Worm (Caenorhabditis elegans) whole organism, L3 larva: ENCODE measurements around the gene C46C2.5.

Source experiments
- R02D3.7 ChIP-seq: fragments of 150-350 bp; optimal IDR thresholded peaks from 2 replicates; lab custom pipeline; 2014; ENCODE audit warnings: missing biosample characterization, missing genetic modification characterization
- ZK546.5 ChIP-seq: sonication (generic microtip); optimal IDR thresholded peaks from 2 replicates; lab custom pipeline; 2017; ENCODE audit warnings: missing biosample characterization, missing genetic modification characterization
- ama-1 ChIP-seq: fragments of 150-350 bp; optimal IDR thresholded peaks from 2 replicates; lab custom pipeline; 2018
- ceh-16 ChIP-seq: sonication (generic microtip); optimal IDR thresholded peaks from 2 replicates; lab custom pipeline; 2017; ENCODE audit warnings: missing biosample characterization, missing genetic modification characterization
- ceh-9 ChIP-seq: sonication (generic microtip); optimal IDR thresholded peaks from 2 replicates; lab custom pipeline; 2018; ENCODE audit warnings: missing biosample characterization, missing genetic modification characterization
- daf-12 ChIP-seq: fragments of 150-350 bp; optimal IDR thresholded peaks from 2 replicates; lab custom pipeline; 2014; ENCODE audit warnings: missing biosample characterization, missing genetic modification reagents, missing genetic modification characterization
- egl-27 ChIP-seq: sonication (generic microtip); optimal IDR thresholded peaks from 4 replicates; lab custom pipeline; 2017; ENCODE audit warnings: missing biosample characterization, missing genetic modification reagents, missing genetic modification characterization
- egl-5 ChIP-seq: fragments of 150-350 bp; optimal IDR thresholded peaks from 2 replicates; lab custom pipeline; 2017; ENCODE audit warnings: missing biosample characterization, missing genetic modification reagents, missing genetic modification characterization, inconsistent platforms
- elt-1 ChIP-seq: fragments of 150-350 bp; optimal IDR thresholded peaks from 2 replicates; lab custom pipeline; 2014; ENCODE audit warnings: missing biosample characterization, missing genetic modification characterization
- elt-2 ChIP-seq: sonication (generic microtip); optimal IDR thresholded peaks from 2 replicates; lab custom pipeline; 2016; ENCODE audit warnings: missing genetic modification reagents, mild to moderate bottlenecking, missing genetic modification characterization, missing compliant biosample characterization
- elt-3 ChIP-seq, 3 experiments: fragments of 150-350 bp in 1 of 3; sonication (generic microtip) in 2 of 3; optimal IDR thresholded peaks; 2 replicates in 2 of 3; 4 replicates in 1 of 3; lab custom pipeline; 2014 to 2017; ENCODE audit warnings: missing biosample characterization in 3 of 3, missing genetic modification characterization in 3 of 3
- fkh-10 ChIP-seq: sonication (generic microtip); optimal IDR thresholded peaks from 2 replicates; lab custom pipeline; 2017; ENCODE audit warnings: missing biosample characterization, missing genetic modification reagents, missing genetic modification characterization
- fkh-2 ChIP-seq: fragments of 150-350 bp; optimal IDR thresholded peaks from 2 replicates; lab custom pipeline; 2014; ENCODE audit warnings: missing biosample characterization, missing genetic modification reagents, missing genetic modification characterization
- fos-1 ChIP-seq: fragments of 150-350 bp; optimal IDR thresholded peaks from 2 replicates; lab custom pipeline; 2014; ENCODE audit warnings: missing biosample characterization, missing genetic modification characterization
- hmg-11 ChIP-seq: sonication (generic microtip); optimal IDR thresholded peaks from 2 replicates; lab custom pipeline; 2016; ENCODE audit warnings: missing genetic modification characterization, missing compliant biosample characterization
- jun-1 ChIP-seq: fragments of 150-350 bp; optimal IDR thresholded peaks from 2 replicates; lab custom pipeline; 2014; ENCODE audit warnings: missing biosample characterization, missing genetic modification reagents, missing genetic modification characterization
- lin-15B ChIP-seq: fragments of 150-350 bp; optimal IDR thresholded peaks from 2 replicates; lab custom pipeline; 2014; ENCODE audit warnings: missing biosample characterization, missing genetic modification characterization
- lin-39 ChIP-seq: fragments of 150-350 bp; optimal IDR thresholded peaks from 2 replicates; lab custom pipeline; 2018; ENCODE audit warnings: missing biosample characterization, missing genetic modification reagents, missing genetic modification characterization
- lsy-12 ChIP-seq: sonication (generic microtip); optimal IDR thresholded peaks from 2 replicates; lab custom pipeline; 2016; ENCODE audit warnings: mild to moderate bottlenecking, missing genetic modification characterization, missing compliant biosample characterization
- mdl-1 ChIP-seq: fragments of 150-350 bp; optimal IDR thresholded peaks from 2 replicates; lab custom pipeline; 2014; ENCODE audit warnings: missing biosample characterization, missing genetic modification characterization
- nfya-1 ChIP-seq: sonication (generic microtip); optimal IDR thresholded peaks from 2 replicates; lab custom pipeline; 2017; ENCODE audit warnings: missing genetic modification characterization, mild to moderate bottlenecking, missing compliant biosample characterization, antibody characterized with exemption, moderate library complexity; ENCODE audit not compliant: insufficient read depth
- nhr-11 ChIP-seq: fragments of 150-350 bp; optimal IDR thresholded peaks from 2 replicates; lab custom pipeline; 2014; ENCODE audit warnings: missing biosample characterization, missing genetic modification characterization
- nhr-12 ChIP-seq: fragments of 150-350 bp; optimal IDR thresholded peaks from 2 replicates; lab custom pipeline; 2014; ENCODE audit warnings: missing biosample characterization, missing genetic modification characterization
- nhr-23 ChIP-seq: fragments of 150-350 bp; optimal IDR thresholded peaks from 2 replicates; lab custom pipeline; 2014; ENCODE audit warnings: missing biosample characterization, missing genetic modification reagents, missing genetic modification characterization
- nhr-237 ChIP-seq: fragments of 150-350 bp; optimal IDR thresholded peaks from 2 replicates; lab custom pipeline; 2014; ENCODE audit warnings: missing biosample characterization, missing genetic modification characterization
- nhr-25 ChIP-seq: sonication (generic microtip); optimal IDR thresholded peaks from 2 replicates; lab custom pipeline; 2017; ENCODE audit warnings: missing biosample characterization, missing genetic modification characterization
- nhr-28 ChIP-seq: fragments of 150-350 bp; optimal IDR thresholded peaks from 2 replicates; lab custom pipeline; 2014; ENCODE audit warnings: missing biosample characterization, missing genetic modification characterization
- nhr-43 ChIP-seq: sonication (generic microtip); optimal IDR thresholded peaks from 2 replicates; lab custom pipeline; 2016; ENCODE audit warnings: mild to moderate bottlenecking, missing genetic modification characterization, missing compliant biosample characterization; ENCODE audit not compliant: poor library complexity, severe bottlenecking
- nhr-67 ChIP-seq: fragments of 150-350 bp; optimal IDR thresholded peaks from 2 replicates; lab custom pipeline; 2014; ENCODE audit warnings: missing biosample characterization, missing genetic modification characterization
- nhr-76 ChIP-seq: fragments of 150-350 bp; sonication (generic microtip); optimal IDR thresholded peaks from 5 replicates; lab custom pipeline; 2014; ENCODE audit warnings: missing biosample characterization, missing genetic modification characterization
- nhr-77 ChIP-seq: fragments of 150-350 bp; optimal IDR thresholded peaks from 2 replicates; lab custom pipeline; 2014; ENCODE audit warnings: missing biosample characterization, missing genetic modification characterization
- pha-4 ChIP-seq: fragments of 150-350 bp; optimal IDR thresholded peaks from 2 replicates; lab custom pipeline; 2014; ENCODE audit warnings: missing biosample characterization, missing genetic modification reagents, missing genetic modification characterization
- pqm-1 ChIP-seq: fragments of 150-350 bp; optimal IDR thresholded peaks from 2 replicates; lab custom pipeline; 2017; ENCODE audit warnings: missing biosample characterization, missing genetic modification characterization, inconsistent platforms
- sea-2 ChIP-seq: fragments of 150-350 bp; sonication (generic microtip); optimal IDR thresholded peaks from 4 replicates; lab custom pipeline; 2014; ENCODE audit warnings: missing biosample characterization, missing genetic modification reagents, missing genetic modification characterization
- skn-1 ChIP-seq: fragments of 150-350 bp; optimal IDR thresholded peaks from 2 replicates; lab custom pipeline; 2014; ENCODE audit warnings: missing biosample characterization, missing genetic modification characterization
- snpc-4 ChIP-seq: fragments of 150-350 bp; optimal IDR thresholded peaks from 2 replicates; lab custom pipeline; 2014; ENCODE audit warnings: missing biosample characterization, missing genetic modification characterization
- tbx-2 ChIP-seq: sonication (generic microtip); optimal IDR thresholded peaks from 2 replicates; lab custom pipeline; 2016; ENCODE audit warnings: mild to moderate bottlenecking, missing genetic modification characterization, missing compliant biosample characterization
- unc-39 ChIP-seq: sonication (generic microtip); optimal IDR thresholded peaks from 4 replicates; lab custom pipeline; 2017; ENCODE audit warnings: missing biosample characterization, missing genetic modification characterization
- unc-62 ChIP-seq: fragments of 150-350 bp; sonication (generic microtip); optimal IDR thresholded peaks from 4 replicates; lab custom pipeline; 2014; ENCODE audit warnings: missing biosample characterization, missing genetic modification reagents, missing genetic modification characterization
- zag-1 ChIP-seq: fragments of 150-350 bp; optimal IDR thresholded peaks from 2 replicates; lab custom pipeline; 2014; ENCODE audit warnings: missing biosample characterization, missing genetic modification characterization
- ztf-11 ChIP-seq: fragments of 150-350 bp; optimal IDR thresholded peaks from 2 replicates; lab custom pipeline; 2014; ENCODE audit warnings: missing biosample characterization, missing genetic modification characterization
- ztf-4 ChIP-seq: fragments of 150-350 bp; optimal IDR thresholded peaks from 2 replicates; lab custom pipeline; 2014; ENCODE audit warnings: missing biosample characterization, missing genetic modification characterization

Gene C46C2.5

DNA sequence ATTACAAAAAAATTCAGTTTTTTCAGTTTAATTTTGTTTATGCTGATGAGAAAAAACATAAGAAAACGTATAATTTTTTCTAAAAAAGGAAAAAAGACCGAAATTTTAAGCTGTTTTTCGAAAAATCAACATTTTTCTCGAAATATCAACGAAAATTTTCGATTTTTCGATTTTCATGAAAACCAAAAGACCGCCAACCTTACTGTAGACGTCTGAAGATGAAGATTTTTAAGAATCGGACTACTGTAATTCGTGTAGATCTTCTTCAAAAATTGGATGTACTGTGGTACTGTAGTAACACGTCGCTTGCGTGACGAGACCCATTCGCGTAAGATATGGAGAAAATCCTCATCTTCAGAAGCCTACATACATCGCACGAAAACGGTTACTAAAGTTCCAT is 18.4 kb upstream of the C46C2.5 start:
- TF ChIP-seq pqm-1 (no peak), egl-27 (no peak), ceh-16 (tag; lab: Kevin White, UChicago) (no peak), mdl-1 (tag; lab: Kevin White, UChicago) (no peak), zag-1 (tag; lab: Kevin White, UChicago) (no peak), lin-39 (tag; lab: Kevin White, UChicago) (no peak), elt-2 (tag; lab: Kevin White, UChicago) (no peak), egl-5 (no peak), nhr-12 (tag; lab: Kevin White, UChicago) (no peak), pha-4 (tag; lab: Kevin White, UChicago) (no peak), nhr-11 (tag; lab: Kevin White, UChicago) (no peak)

DNA sequence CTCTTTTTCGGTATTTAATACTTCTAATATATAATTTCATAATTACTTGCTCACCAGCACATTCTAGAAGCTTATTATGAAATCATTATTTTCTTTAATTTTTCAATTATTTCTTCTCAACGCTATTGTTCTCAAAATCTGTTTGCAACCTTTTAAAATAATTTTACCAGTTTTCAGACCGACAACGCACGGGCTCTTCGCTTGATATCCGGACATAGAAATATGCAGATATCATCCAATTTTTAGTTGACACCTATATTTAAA is 7.4 kb upstream of the C46C2.5 start, which contains the start of gene wnk-1:
TSS of gene wnk-1 (plus strand) at position 165 of the 264 bp plus-strand sequence.
- TF ChIP-seq zag-1 (tag; lab: Kevin White, UChicago) (no peak), ceh-9 (no peak), pha-4 (tag; lab: Kevin White, UChicago) (no peak), ZK546.5 (tag; lab: Kevin White, UChicago) (no peak), lin-39 (tag; lab: Kevin White, UChicago) (no peak), daf-12 (tag; lab: Kevin White, UChicago) (no peak), nhr-28 (tag; lab: Kevin White, UChicago) (no peak), ztf-4 (tag; lab: Kevin White, UChicago) (no peak), R02D3.7 (tag; lab: Kevin White, UChicago) (no peak), egl-5 (no peak), jun-1 (tag; lab: Kevin White, UChicago) (no peak), nfya-1 (tag; lab: Kevin White, UChicago) (no peak), nhr-12 (tag; lab: Kevin White, UChicago) (no peak), nhr-43 (no peak), elt-1 (no peak), snpc-4 (tag; lab: Kevin White, UChicago) (no peak), nhr-67 (tag; lab: Kevin White, UChicago) (no peak), elt-2 (tag; lab: Kevin White, UChicago) (no peak), fkh-2 (tag; lab: Kevin White, UChicago) (no peak), lin-15B (tag; lab: Kevin White, UChicago) (no peak)

DNA sequence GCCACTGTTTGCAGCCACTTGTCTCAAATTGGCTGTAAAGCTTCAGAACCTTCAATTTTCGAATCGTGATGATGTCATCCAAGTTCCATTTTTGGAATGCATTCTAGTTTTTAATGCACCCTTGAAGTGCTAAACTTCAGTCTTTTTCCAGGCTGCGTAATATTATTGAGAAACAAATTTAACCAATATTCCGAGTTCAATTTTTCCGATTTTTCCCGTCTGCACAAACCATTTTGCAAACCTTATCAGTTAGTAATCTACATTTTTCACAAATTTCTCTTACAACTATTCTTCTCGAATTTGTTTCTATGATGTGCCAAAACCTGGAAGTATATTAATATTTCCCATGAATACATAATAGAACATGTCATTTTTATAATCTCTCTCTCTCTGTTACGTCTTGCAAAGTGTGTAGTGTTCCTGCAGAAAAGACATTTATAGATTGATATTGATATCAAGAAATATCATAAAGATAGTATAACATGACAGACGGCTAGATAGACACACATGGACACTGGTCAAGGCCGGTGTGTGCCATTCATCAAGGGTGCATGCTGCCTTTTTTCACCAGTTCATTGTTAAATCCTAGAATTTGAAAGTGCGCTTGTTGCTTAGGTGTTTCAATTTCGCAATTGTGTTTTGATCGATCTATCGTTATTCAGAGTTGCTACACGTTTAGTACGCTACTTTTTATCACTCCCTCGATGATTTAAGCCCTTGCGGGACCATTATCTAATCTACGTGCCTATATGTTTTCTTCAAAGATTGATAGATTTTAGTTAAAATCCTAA is 6.9 kb upstream of the C46C2.5 start:
- TF ChIP-seq ama-1 (peak; percentile 53), unc-39 (tag; lab: Kevin White, UChicago) (no peak), nfya-1 (tag; lab: Kevin White, UChicago) (no peak), R02D3.7 (tag; lab: Kevin White, UChicago) (no peak), elt-2 (tag; lab: Kevin White, UChicago) (peak; percentile 7), unc-62 (no peak), lsy-12 (no peak)

DNA sequence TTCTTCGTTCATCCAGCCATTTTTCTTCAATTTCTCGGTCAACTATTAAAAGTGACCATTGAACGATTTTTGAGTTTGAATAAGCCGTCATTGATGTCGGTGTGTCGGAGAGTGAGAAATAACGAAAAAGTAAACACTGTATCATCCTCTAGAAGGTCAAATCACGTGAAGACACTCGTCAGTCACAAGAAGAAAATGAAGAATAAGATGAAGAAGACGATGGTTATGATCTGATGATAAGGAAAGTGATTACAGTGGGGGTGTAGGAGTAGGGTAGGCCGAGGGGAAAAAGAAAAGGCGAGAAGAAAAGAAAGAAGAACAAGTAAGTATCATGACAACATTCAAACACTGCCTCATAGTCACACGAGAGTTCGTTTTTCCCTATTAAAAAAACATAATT is 5.7 kb upstream of the C46C2.5 start:
- TF ChIP-seq egl-27 = no peak
- TF ChIP-seq tbx-2 = no peak
- TF ChIP-seq hmg-11 (tag; lab: Kevin White, UChicago) = no peak
- peak; percentile 3 to 81 (median 52) for TF ChIP-seq elt-3 (tag; optimal IDR thresholded peaks at IDR 0.05; lab: Kevin White, UChicago)
- peak; percentile 41 for TF ChIP-seq skn-1 (tag; lab: Kevin White, UChicago)
- TF ChIP-seq ztf-11 (tag; lab: Kevin White, UChicago) = no peak
- no peak for TF ChIP-seq daf-12 (tag; lab: Kevin White, UChicago)
- TF ChIP-seq pha-4 (tag; lab: Kevin White, UChicago) = peak; percentile 96
- no peak for TF ChIP-seq ceh-16 (tag; lab: Kevin White, UChicago)
- peak; percentile 90 for TF ChIP-seq nhr-23 (tag; lab: Kevin White, UChicago)
- no peak for TF ChIP-seq fkh-10 (GFP tag; lab: Kevin White, UChicago)
- peak; percentile 79 for TF ChIP-seq nhr-25
- no peak for TF ChIP-seq fos-1
- TF ChIP-seq unc-62 = no peak
- TF ChIP-seq elt-2 (tag; lab: Kevin White, UChicago) = peak; percentile 79
- peak; percentile 76 for TF ChIP-seq jun-1 (tag; lab: Kevin White, UChicago)
- no peak for TF ChIP-seq sea-2
- TF ChIP-seq nhr-237 (tag; lab: Kevin White, UChicago) = no peak
- TF ChIP-seq lsy-12 = no peak
- no peak for TF ChIP-seq nhr-67 (tag; lab: Kevin White, UChicago)
- TF ChIP-seq fkh-2 (tag; lab: Kevin White, UChicago) = no peak
- TF ChIP-seq nfya-1 (tag; lab: Kevin White, UChicago) = peak; percentile 47
- TF ChIP-seq ceh-9 = no peak
- no peak for TF ChIP-seq nhr-77 (tag; lab: Kevin White, UChicago)
- no peak for TF ChIP-seq nhr-76 (tag; lab: Kevin White, UChicago)
- TF ChIP-seq pqm-1 = peak; percentile 73
- TF ChIP-seq nhr-43 = peak; percentile 38
- peak; percentile 49 for TF ChIP-seq elt-1
